Worm (Caenorhabditis elegans): ENCODE measurements around the gene clec-258.
A peak's percentile ranks its signal among the peaks of the same experiment; 100 is the strongest.

The clec-258 gene

ce11 chrV:19788360-19788759, at the start of gene clec-258:
TSS of gene clec-258 (plus strand) at chrV:19788440.
- TF ChIP-seq pqm-1 (tag; optimal IDR thresholded peaks at IDR 0.05) (peak; percentile 77), R02D3.7 (tag; optimal IDR thresholded peaks at IDR 0.05) (no peak), nhr-28 (tag; optimal IDR thresholded peaks at IDR 0.05) (peak; percentile 94)

- TF ChIP-seq zfp-2 (tag; optimal IDR thresholded peaks at IDR 0.05) = no peak
- no peak for TF ChIP-seq saeg-2 (GFP tag; IDR thresholded peaks at IDR 0.05)
- TF ChIP-seq hlh-30 (tag; optimal IDR thresholded peaks at IDR 0.05; ENCODE audit: insufficient read depth) = no peak
- TF ChIP-seq nhr-76 (tag; optimal IDR thresholded peaks at IDR 0.05) = no peak
These were observed 47.2 kb upstream of the clec-258 start, which contains the start of gene W04E12.2 for ce11 chrV:19741034-19741433. TSS of gene W04E12.2 (minus strand) at chrV:19741134.

- no peak for TF ChIP-seq daf-12 (tag; optimal IDR thresholded peaks at IDR 0.05)
- TF ChIP-seq aly-2 (tag; optimal IDR thresholded peaks at IDR 0.05) = no peak
- no peak for TF ChIP-seq lin-38 (GFP tag; IDR thresholded peaks at IDR 0.05)
- TF ChIP-seq snpc-4 (tag; optimal IDR thresholded peaks at IDR 0.05) = no peak
- TF ChIP-seq dve-1 (tag; optimal IDR thresholded peaks at IDR 0.05; ENCODE audit: insufficient read depth) = no peak
- no peak for TF ChIP-seq dmd-8 (GFP tag; IDR thresholded peaks at IDR 0.05)
- no peak for TF ChIP-seq lsy-2 (tag; optimal IDR thresholded peaks at IDR 0.05)
- no peak for TF ChIP-seq mdt-29 (GFP tag; IDR thresholded peaks at IDR 0.05)
- TF ChIP-seq tag-97 (GFP tag; IDR thresholded peaks at IDR 0.05) = no peak
- no peak for TF ChIP-seq lin-29 (GFP tag; IDR thresholded peaks at IDR 0.05)
- TF ChIP-seq zag-1 (tag; optimal IDR thresholded peaks at IDR 0.05) = no peak
- TF ChIP-seq F10B5.3 (tag; optimal IDR thresholded peaks at IDR 0.05) = no peak
- TF ChIP-seq egl-43 (GFP tag; IDR thresholded peaks at IDR 0.05) = no peak
- TF ChIP-seq F37D6.2 (tag; optimal IDR thresholded peaks at IDR 0.05) = no peak
- no peak for TF ChIP-seq pha-4 (GFP tag; IDR thresholded peaks at IDR 0.05)
- TF ChIP-seq pha-4 (tag; optimal IDR thresholded peaks at IDR 0.05) = no peak
These were observed 46.6 kb upstream of the clec-258 start, which contains the start of gene W04E12.3 for ce11 chrV:19741651-19742050. TSS of gene W04E12.3 (plus strand) at chrV:19741951.

- TF ChIP-seq F44E2.7 (GFP tag; IDR thresholded peaks at IDR 0.05) (no peak), madf-5 (GFP tag; IDR thresholded peaks at IDR 0.05) (no peak), dmd-9 (GFP tag; IDR thresholded peaks at IDR 0.05) (no peak), ceh-32 (tag; optimal IDR thresholded peaks at IDR 0.05; ENCODE audit: poor library complexity) (no peak), hlh-11 (tag; optimal IDR thresholded peaks at IDR 0.05) (no peak), jun-1 (tag; optimal IDR thresholded peaks at IDR 0.05) (no peak), nhr-237 (tag; optimal IDR thresholded peaks at IDR 0.05) (no peak), dve-1 (tag; optimal IDR thresholded peaks at IDR 0.05; ENCODE audit: insufficient read depth) (no peak), fkh-10 (GFP tag; optimal IDR thresholded peaks at IDR 0.05) (no peak), pqm-1 (tag; optimal IDR thresholded peaks at IDR 0.05) (no peak), ceh-62 (tag; optimal IDR thresholded peaks at IDR 0.05) (no peak), lsy-2 (tag; optimal IDR thresholded peaks at IDR 0.05) (no peak), mdl-1 (tag; optimal IDR thresholded peaks at IDR 0.05) (no peak), lin-13 (GFP tag; optimal IDR thresholded peaks at IDR 0.05) (no peak), Y48G9A.11 (GFP tag; IDR thresholded peaks at IDR 0.05) (no peak), zfp-3 (GFP tag; conservative IDR thresholded peaks at IDR 0.05) (no peak), ceh-82 (tag; optimal IDR thresholded peaks at IDR 0.05) (no peak), nhr-77 (tag; optimal IDR thresholded peaks at IDR 0.05) (no peak), lin-38 (GFP tag; IDR thresholded peaks at IDR 0.05) (no peak), hlh-30 (tag; optimal IDR thresholded peaks at IDR 0.05; ENCODE audit: insufficient read depth) (no peak)
These were observed 44.9 kb upstream of the clec-258 start, which contains the start of gene W04E12.4 for ce11 chrV:19743305-19743704. TSS of gene W04E12.4 (plus strand) at chrV:19743605.
